Worm (Caenorhabditis elegans) whole organism, young adult: ENCODE measurements around the gene ift-139.

ENCODE experiments used
- C06A6.2 ChIP-seq: fragments of 200-800 bp; sonication (Bioruptor generic); conservative IDR thresholded peaks from 2 replicates; pipeline ENCODE4 v1.3.6; 2022; ENCODE audit warnings: missing genetic modification characterization, missing compliant biosample characterization
- F23B12.7 ChIP-seq: sonication (generic microtip); optimal IDR thresholded peaks from 2 replicates; lab custom pipeline; 2017; ENCODE audit warnings: missing genetic modification characterization, mild to moderate bottlenecking, missing compliant biosample characterization, antibody characterized with exemption, moderate library complexity; ENCODE audit not compliant: insufficient read depth
- ama-1 ChIP-seq, 3 experiments: fragments of 150-350 bp in 1 of 3; sonication (generic microtip) in 2 of 3; optimal IDR thresholded peaks; 2 replicates each; lab custom pipeline; 2014 to 2018; ENCODE audit warnings: missing biosample characterization in 2 of 3, missing genetic modification characterization in 2 of 3, missing genetic modification reagents in 2 of 3
- nfya-1 ChIP-seq: sonication (generic microtip); optimal IDR thresholded peaks from 2 replicates; lab custom pipeline; 2017; ENCODE audit warnings: antibody characterized with exemption, missing compliant biosample characterization, missing genetic modification characterization, borderline replicate concordance; ENCODE audit not compliant: insufficient read depth
- snpc-4 ChIP-seq, 5 experiments: fragments of 150-350 bp in 1 of 5; sonication (generic microtip) in 4 of 5; optimal IDR thresholded peaks; 2 replicates each; lab custom pipeline; 2014 to 2018; ENCODE audit warnings: missing genetic modification characterization in 5 of 5, missing biosample characterization in 3 of 5, antibody characterized with exemption in 2 of 5, mild to moderate bottlenecking in 2 of 5, missing compliant biosample characterization in 2 of 5, missing genotype in 2 of 5, moderate library complexity in 2 of 5, missing genetic modification reagents in 1 of 5
- unc-130 ChIP-seq: sonication (generic microtip); optimal IDR thresholded peaks from 2 replicates; lab custom pipeline; 2016; ENCODE audit warnings: missing genetic modification reagents, missing genetic modification characterization, missing compliant biosample characterization

DNA sequence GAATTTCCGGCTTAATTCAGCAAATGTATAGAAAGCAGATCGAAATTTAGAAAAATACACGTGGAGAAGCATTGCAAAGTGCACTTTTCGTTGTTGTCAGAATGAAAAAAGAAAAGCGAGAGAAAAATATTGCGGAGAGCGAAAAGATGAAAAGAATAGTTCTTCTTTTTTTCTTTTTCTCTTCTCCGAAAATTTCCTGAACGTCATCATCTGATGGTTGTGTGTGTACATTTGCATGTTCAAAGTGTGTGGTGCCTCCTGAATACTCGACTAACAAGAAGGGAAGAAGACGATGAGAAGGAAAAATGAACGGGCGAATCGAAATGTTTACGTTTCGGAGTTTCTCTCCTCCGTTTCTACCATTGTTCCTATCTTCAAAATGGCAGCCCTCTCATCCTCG lies 49.2 kb downstream of the ift-139 start:
- TF ChIP-seq nfya-1 (tag; lab: Kevin White, UChicago): no peak
- no peak for TF ChIP-seq snpc-4 (GFP tag; optimal IDR thresholded peaks at IDR 0.05; lab: Kevin White, UChicago)
- TF ChIP-seq snpc-4 (tag; optimal IDR thresholded peaks at IDR 0.05; lab: Kevin White, UChicago): no peak
- no peak for TF ChIP-seq C06A6.2 (GFP tag; lab: Robert Waterston, UW)
- no peak for TF ChIP-seq unc-130
- no peak for TF ChIP-seq F23B12.7
- no peak for TF ChIP-seq ama-1 (optimal IDR thresholded peaks at IDR 0.05; lab: Kevin White, UChicago)
- TF ChIP-seq ama-1 (GFP tag; optimal IDR thresholded peaks at IDR 0.05; lab: Kevin White, UChicago): no peak
